Fruit fly (Drosophila melanogaster): Measurements from ENCODE around the gene sc.

The sc gene

DNA sequence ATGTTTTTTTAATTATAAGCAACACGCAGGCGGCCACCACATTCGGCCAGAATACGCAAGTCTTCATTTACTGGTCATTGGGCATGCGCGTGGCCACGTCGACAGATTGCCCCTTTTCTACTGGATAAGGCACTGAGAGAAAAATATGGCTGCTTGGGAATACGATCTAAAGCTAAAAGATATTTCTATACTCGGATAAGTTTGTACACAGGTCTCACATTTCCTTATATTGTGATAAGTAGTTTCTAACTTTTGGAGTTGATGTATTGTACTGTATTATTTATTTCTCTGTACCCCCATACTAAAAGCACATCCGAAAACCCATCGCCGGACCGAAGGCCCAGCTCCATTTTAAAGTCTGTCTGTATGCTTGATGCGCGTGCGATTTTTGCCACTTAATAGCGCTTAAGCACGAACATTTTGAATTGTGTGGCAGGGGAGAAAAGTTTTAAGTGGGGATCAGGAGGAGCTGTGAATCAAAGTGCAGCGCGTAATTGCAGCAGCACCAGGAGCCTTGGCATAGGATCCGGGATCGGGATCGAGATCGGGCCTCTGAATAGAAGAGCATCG, 48.2 kb downstream of the sc start:
- no peak for TF ChIP-seq CG7101 (tag; optimal IDR thresholded peaks at IDR 0.05)
- TF ChIP-seq bab1 (GFP tag; optimal IDR thresholded peaks at IDR 0.05), result no peak
- TF ChIP-seq CG11617 (GFP tag; optimal IDR thresholded peaks at IDR 0.05), result no peak
- TF ChIP-seq Crg-1 (GFP tag; optimal IDR thresholded peaks at IDR 0.05), result no peak
- TF ChIP-seq CG5204 (GFP tag; optimal IDR thresholded peaks at IDR 0.05), result no peak
- TF ChIP-seq Hr96 (GFP tag; optimal IDR thresholded peaks at IDR 0.05), result no peak
- no peak for TF ChIP-seq CG7045 (GFP tag; optimal IDR thresholded peaks at IDR 0.05)
- no peak for TF ChIP-seq CG1620 (GFP tag; optimal IDR thresholded peaks at IDR 0.05)
- no peak for TF ChIP-seq kay (GFP tag; ENCODE audit: borderline replicate concordance)
- no peak for TF ChIP-seq cnc (optimal IDR thresholded peaks at IDR 0.05)
- TF ChIP-seq pad (GFP tag; optimal IDR thresholded peaks at IDR 0.05), result no peak

DNA sequence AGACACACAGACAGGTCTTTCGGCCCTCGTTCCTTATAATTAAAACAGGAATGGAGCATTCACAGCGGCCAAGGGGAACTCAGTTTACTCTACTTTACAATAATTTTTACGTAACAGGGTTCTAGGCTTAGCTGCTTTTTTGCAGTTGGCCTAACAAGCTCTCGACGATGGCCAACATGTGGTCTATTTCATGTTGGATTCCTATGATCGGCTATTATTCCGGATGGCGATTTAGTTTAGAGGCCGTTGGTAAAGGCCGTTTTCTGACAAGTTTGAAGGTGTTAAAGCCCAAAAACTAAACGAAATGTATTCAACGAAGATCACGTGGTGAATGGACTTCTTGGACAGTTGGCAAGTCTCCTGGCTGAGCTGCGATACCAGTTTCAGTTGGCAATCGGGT, 50.1 kb downstream of the sc start:
- no peak for TF ChIP-seq cic (GFP tag; optimal IDR thresholded peaks at IDR 0.05)
- no peak for TF ChIP-seq Clk (GFP tag; optimal IDR thresholded peaks at IDR 0.05)
- TF ChIP-seq CG14711 (tag; optimal IDR thresholded peaks at IDR 0.05), result no peak
- no peak for TF ChIP-seq CG7101 (tag; optimal IDR thresholded peaks at IDR 0.05)
- no peak for TF ChIP-seq CG7045 (GFP tag; optimal IDR thresholded peaks at IDR 0.05)
- no peak for TF ChIP-seq kay (GFP tag; ENCODE audit: borderline replicate concordance)
- TF ChIP-seq toe (GFP tag; optimal IDR thresholded peaks at IDR 0.05), result no peak
- no peak for TF ChIP-seq CG12768 (GFP tag; optimal IDR thresholded peaks at IDR 0.05)
- no peak for TF ChIP-seq pad (GFP tag; optimal IDR thresholded peaks at IDR 0.05)
- TF ChIP-seq bab1 (GFP tag; optimal IDR thresholded peaks at IDR 0.05), result no peak
- no peak for TF ChIP-seq cnc (optimal IDR thresholded peaks at IDR 0.05)
